Worm (Caenorhabditis elegans) whole organism, young adult: ENCODE results near the gene sti-1.

Experiments used
- B0336.3 ChIP-seq: fragments of 200-800 bp; sonication (Bioruptor generic); IDR thresholded peaks from 2 replicates; pipeline ENCODE4 v1.3.6; 2022; ENCODE audit warnings: missing genetic modification characterization, missing compliant biosample characterization
- C17E4.6 ChIP-seq: fragments of 200-800 bp; sonication (Bioruptor generic); IDR thresholded peaks from 2 replicates; pipeline ENCODE4 v1.3.6; 2022; ENCODE audit warnings: missing genetic modification reagents, missing genetic modification characterization, missing compliant biosample characterization
- D2030.7 ChIP-seq: fragments of 200-800 bp; sonication (Bioruptor generic); IDR thresholded peaks from 2 replicates; pipeline ENCODE4 v1.3.6; 2022; ENCODE audit warnings: missing genetic modification reagents, missing genetic modification characterization, missing compliant biosample characterization
- F23B12.7 ChIP-seq: sonication (generic microtip); optimal IDR thresholded peaks from 2 replicates; lab custom pipeline; 2017; ENCODE audit warnings: missing genetic modification characterization, mild to moderate bottlenecking, missing compliant biosample characterization, antibody characterized with exemption, moderate library complexity; ENCODE audit not compliant: insufficient read depth
- F33H1.4 ChIP-seq: fragments of 200-800 bp; sonication (Bioruptor generic); IDR thresholded peaks from 2 replicates; pipeline ENCODE4 v1.3.6; 2022; ENCODE audit warnings: missing genetic modification reagents, missing genetic modification characterization, missing compliant biosample characterization
- F39B2.1 ChIP-seq: fragments of 200-800 bp; sonication (Bioruptor generic); IDR thresholded peaks from 2 replicates; pipeline ENCODE4 v1.3.6; 2022; ENCODE audit warnings: missing genetic modification reagents, missing genetic modification characterization, missing compliant biosample characterization
- F49E8.2 ChIP-seq: sonication (generic microtip); optimal IDR thresholded peaks from 3 replicates; lab custom pipeline; 2017; ENCODE audit warnings: missing genetic modification characterization, mild to moderate bottlenecking, missing compliant biosample characterization, antibody characterized with exemption, moderate library complexity; ENCODE audit not compliant: insufficient read depth
- F52B5.7 ChIP-seq: sonication (generic microtip); optimal IDR thresholded peaks from 2 replicates; lab custom pipeline; 2016; ENCODE audit warnings: mild to moderate bottlenecking, missing genetic modification characterization, missing compliant biosample characterization
- Y56A3A.18 ChIP-seq: fragments of 200-800 bp; sonication (Bioruptor generic); IDR thresholded peaks from 2 replicates; pipeline ENCODE4 v1.3.6; 2022; ENCODE audit warnings: missing genetic modification reagents, missing genetic modification characterization, missing compliant biosample characterization
- Y79H2A.3 ChIP-seq: fragments of 200-800 bp; sonication (Bioruptor generic); conservative IDR thresholded peaks from 2 replicates; pipeline ENCODE4 v1.3.6; 2022; ENCODE audit warnings: missing genetic modification reagents, missing genetic modification characterization, missing compliant biosample characterization
- Y95B8A.8 ChIP-seq: fragments of 200-800 bp; sonication (Bioruptor generic); IDR thresholded peaks from 2 replicates; pipeline ENCODE4 v1.3.6; 2022; ENCODE audit warnings: missing genetic modification reagents, missing genetic modification characterization, missing compliant biosample characterization
- akir-1 ChIP-seq: fragments of 200-800 bp; sonication (Bioruptor generic); optimal IDR thresholded peaks from 2 replicates; lab custom pipeline; 2018; ENCODE audit warnings: mild to moderate bottlenecking, missing genetic modification characterization, moderate library complexity, missing compliant biosample characterization
- aptf-3 ChIP-seq: fragments of 200-800 bp; sonication (Bioruptor generic); IDR thresholded peaks from 2 replicates; pipeline ENCODE4 v1.3.6; 2022; ENCODE audit warnings: missing genetic modification characterization, missing compliant biosample characterization
- atf-7 ChIP-seq: sonication (generic microtip); optimal IDR thresholded peaks from 2 replicates; lab custom pipeline; 2017; ENCODE audit warnings: mild to moderate bottlenecking, missing genetic modification characterization, missing compliant biosample characterization
- athp-1 ChIP-seq: sonication (generic microtip); optimal IDR thresholded peaks from 2 replicates; lab custom pipeline; 2017; ENCODE audit warnings: mild to moderate bottlenecking, missing genetic modification characterization, missing compliant biosample characterization
- attf-3 ChIP-seq: fragments of 200-800 bp; sonication (Bioruptor generic); conservative IDR thresholded peaks from 2 replicates; pipeline ENCODE4 v1.3.6; 2022; ENCODE audit warnings: missing genetic modification reagents, missing genetic modification characterization, missing compliant biosample characterization
- attf-5 ChIP-seq: fragments of 200-800 bp; sonication (Bioruptor generic); optimal IDR thresholded peaks from 2 replicates; lab custom pipeline; 2018; ENCODE audit warnings: mild to moderate bottlenecking, missing genetic modification characterization, missing compliant biosample characterization
- bed-1 ChIP-seq: fragments of 200-800 bp; sonication (Bioruptor generic); IDR thresholded peaks from 2 replicates; pipeline ENCODE4 v1.3.6; 2022; ENCODE audit warnings: missing genetic modification reagents, missing genetic modification characterization, missing compliant biosample characterization
- bed-2 ChIP-seq: fragments of 200-800 bp; sonication (Bioruptor generic); IDR thresholded peaks from 2 replicates; pipeline ENCODE4 v1.3.6; 2022; ENCODE audit warnings: missing genetic modification reagents, missing genetic modification characterization, missing compliant biosample characterization
- cebp-1 ChIP-seq, 2 experiments: fragments of 200-800 bp in 1 of 2; sonication (Bioruptor generic) in 1 of 2; sonication (generic microtip) in 1 of 2; IDR thresholded peaks in 1 of 2; optimal IDR thresholded peaks in 1 of 2; 2 replicates each; pipeline versions ENCODE4 v1.3.6 to Lab custom; 2017 to 2022; ENCODE audit warnings: missing compliant biosample characterization in 2 of 2, missing genetic modification characterization in 2 of 2, mild to moderate bottlenecking in 1 of 2, missing genetic modification reagents in 1 of 2, moderate library complexity in 1 of 2
- ceh-79 ChIP-seq: sonication (generic microtip); optimal IDR thresholded peaks from 2 replicates; lab custom pipeline; 2017; ENCODE audit warnings: mild to moderate bottlenecking, missing genetic modification characterization, missing compliant biosample characterization
- ceh-91 ChIP-seq: fragments of 200-800 bp; sonication (Bioruptor generic); IDR thresholded peaks from 2 replicates; pipeline ENCODE4 v1.3.6; 2022; ENCODE audit warnings: missing genetic modification reagents, missing genetic modification characterization, missing compliant biosample characterization
- dox-1 ChIP-seq: fragments of 200-800 bp; sonication (Bioruptor generic); IDR thresholded peaks from 2 replicates; pipeline ENCODE4 v1.3.6; 2022; ENCODE audit warnings: missing genetic modification reagents, missing genetic modification characterization, missing compliant biosample characterization
- dpff-1 ChIP-seq: sonication (generic microtip); optimal IDR thresholded peaks from 2 replicates; lab custom pipeline; 2017; ENCODE audit warnings: mild to moderate bottlenecking, missing genetic modification characterization, missing compliant biosample characterization
- dpl-1 ChIP-seq: fragments of 150-350 bp; optimal IDR thresholded peaks from 2 replicates; lab custom pipeline; 2014; ENCODE audit warnings: missing biosample characterization, missing genetic modification reagents, missing genetic modification characterization
- ekl-4 ChIP-seq: fragments of 200-800 bp; sonication (Bioruptor generic); IDR thresholded peaks from 2 replicates; pipeline ENCODE4 v1.3.6; 2022; ENCODE audit warnings: missing genetic modification reagents, missing genetic modification characterization, missing compliant biosample characterization
- ets-4 ChIP-seq: fragments of 200-800 bp; sonication (Bioruptor generic); optimal IDR thresholded peaks from 2 replicates; lab custom pipeline; 2018; ENCODE audit warnings: mild to moderate bottlenecking, missing genetic modification characterization, missing compliant biosample characterization
- gei-17 ChIP-seq: fragments of 200-800 bp; sonication (Bioruptor generic); optimal IDR thresholded peaks from 2 replicates; lab custom pipeline; 2018; ENCODE audit warnings: mild to moderate bottlenecking, missing genetic modification characterization, missing compliant biosample characterization
- hsf-1 ChIP-seq: fragments of 200-800 bp; sonication (Bioruptor generic); IDR thresholded peaks from 2 replicates; pipeline ENCODE4 v1.3.6; 2022; ENCODE audit warnings: missing genetic modification reagents, missing genetic modification characterization, missing compliant biosample characterization
- lin-26 ChIP-seq: fragments of 200-800 bp; sonication (Bioruptor generic); IDR thresholded peaks from 2 replicates; pipeline ENCODE4 v1.3.6; 2022; ENCODE audit warnings: missing genetic modification reagents, missing genetic modification characterization, missing compliant biosample characterization
- lin-35 ChIP-seq, 3 experiments: fragments of 150-350 bp in 2 of 3; sonication (generic microtip) in 1 of 3; optimal IDR thresholded peaks; 2 replicates each; lab custom pipeline; 2014 to 2018; ENCODE audit warnings: missing biosample characterization in 3 of 3, missing genetic modification characterization in 3 of 3, missing genetic modification reagents in 3 of 3
- lin-54 ChIP-seq: fragments of 200-800 bp; sonication (Bioruptor generic); optimal IDR thresholded peaks from 2 replicates; lab custom pipeline; 2018; ENCODE audit warnings: mild to moderate bottlenecking, missing genetic modification characterization, missing compliant biosample characterization
- lsy-27 ChIP-seq: sonication (generic microtip); optimal IDR thresholded peaks from 2 replicates; lab custom pipeline; 2017; ENCODE audit warnings: missing genetic modification characterization, mild to moderate bottlenecking, missing compliant biosample characterization, antibody characterized with exemption, missing genotype, borderline replicate concordance; ENCODE audit not compliant: insufficient read depth
- madf-3 ChIP-seq: fragments of 200-800 bp; sonication (Bioruptor generic); IDR thresholded peaks from 2 replicates; pipeline ENCODE4 v1.3.6; 2022; ENCODE audit warnings: missing genetic modification reagents, missing genetic modification characterization, missing compliant biosample characterization
- madf-6 ChIP-seq: fragments of 200-800 bp; sonication (Bioruptor generic); IDR thresholded peaks from 2 replicates; pipeline ENCODE4 v1.3.6; 2022; ENCODE audit warnings: missing genetic modification reagents, missing genetic modification characterization, missing compliant biosample characterization
- nfya-2 ChIP-seq: fragments of 200-800 bp; sonication (Bioruptor generic); IDR thresholded peaks from 2 replicates; pipeline ENCODE4 v1.3.6; 2022; ENCODE audit warnings: missing genetic modification reagents, missing genetic modification characterization, missing compliant biosample characterization
- nfyb-1 ChIP-seq: fragments of 200-800 bp; sonication (Bioruptor generic); IDR thresholded peaks from 2 replicates; pipeline ENCODE4 v1.3.6; 2022; ENCODE audit warnings: missing genetic modification reagents, missing genetic modification characterization, missing compliant biosample characterization
- nhr-179 ChIP-seq: sonication (generic microtip); optimal IDR thresholded peaks from 2 replicates; lab custom pipeline; 2016; ENCODE audit warnings: mild to moderate bottlenecking, missing genetic modification characterization, missing compliant biosample characterization
- nhr-80 ChIP-seq: sonication (generic microtip); optimal IDR thresholded peaks from 2 replicates; lab custom pipeline; 2016; ENCODE audit warnings: missing genetic modification characterization, missing compliant biosample characterization
- rpc-1 ChIP-seq, 2 experiments: fragments of 150-350 bp in 1 of 2; sonication (generic microtip) in 1 of 2; optimal IDR thresholded peaks; 2 replicates each; lab custom pipeline; 2014 to 2018; ENCODE audit warnings: missing biosample characterization in 1 of 2, missing genetic modification characterization in 1 of 2, missing genetic modification reagents in 1 of 2, missing genotype in 1 of 2
- sea-2 ChIP-seq: fragments of 200-800 bp; sonication (Bioruptor generic); IDR thresholded peaks from 2 replicates; pipeline ENCODE4 v1.3.6; 2022; ENCODE audit warnings: missing genetic modification characterization, missing compliant biosample characterization
- snpc-1.1 ChIP-seq: sonication (generic microtip); optimal IDR thresholded peaks from 2 replicates; lab custom pipeline; 2017; ENCODE audit warnings: missing genetic modification characterization, mild to moderate bottlenecking, missing compliant biosample characterization, antibody characterized with exemption, moderate library complexity, missing genotype, missing genetic modification reagents; ENCODE audit not compliant: insufficient read depth
- somi-1 ChIP-seq: fragments of 200-800 bp; sonication (Bioruptor generic); optimal IDR thresholded peaks from 2 replicates; lab custom pipeline; 2018; ENCODE audit warnings: mild to moderate bottlenecking, missing genetic modification characterization, missing compliant biosample characterization
- sptf-2 ChIP-seq: fragments of 200-800 bp; sonication (Bioruptor generic); optimal IDR thresholded peaks from 2 replicates; lab custom pipeline; 2018; ENCODE audit warnings: mild to moderate bottlenecking, missing genetic modification characterization, missing compliant biosample characterization
- ztf-25 ChIP-seq: fragments of 200-800 bp; sonication (Bioruptor generic); IDR thresholded peaks from 2 replicates; pipeline ENCODE4 v1.3.6; 2022; ENCODE audit warnings: missing genetic modification reagents, missing genetic modification characterization, missing compliant biosample characterization

sti-1 gene

DNA sequence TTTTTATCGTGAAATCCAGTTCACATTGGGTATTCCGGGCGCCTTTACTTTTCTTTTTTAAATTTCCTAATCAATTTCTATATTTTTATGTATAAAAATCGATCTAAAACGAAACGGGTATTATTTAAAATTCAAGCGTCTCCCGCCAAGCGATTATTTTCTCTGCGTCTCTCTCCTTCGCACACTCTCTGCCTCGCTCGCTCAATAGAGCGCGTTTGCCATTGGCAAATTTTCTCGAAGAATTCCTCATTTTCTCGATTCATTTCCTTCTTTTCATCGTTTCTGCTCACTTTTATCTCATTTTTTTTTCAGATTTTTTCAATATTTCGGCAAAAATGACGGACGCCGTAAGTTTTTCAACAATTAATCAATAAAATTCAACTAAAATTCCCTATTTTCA lies at the start of gene sti-1 (continued):
- peak; percentile 67; the same call in 1 of the 2 replicates for TF ChIP-seq ekl-4 (GFP tag; lab: Robert Waterston, UW)
- TF ChIP-seq madf-6 (GFP tag; lab: Robert Waterston, UW), result peak; percentile 72
- peak; percentile 85 for TF ChIP-seq D2030.7 (GFP tag; lab: Robert Waterston, UW)

ce11 chrV:723895-724352 lies 49.4 kb upstream of the sti-1 start, which contains the start of gene fbxb-72:
Gene fbxb-72, minus strand, starts transcription at chrV:723952.
- TF ChIP-seq madf-3 (GFP tag; lab: Robert Waterston, UW) (0 out of 2 replicates have a peak, but pooled peaks have one; percentile 9), rpc-1 (optimal IDR thresholded peaks at IDR 0.05; lab: Kevin White, UChicago) (no peak), rpc-1 (tag; optimal IDR thresholded peaks at IDR 0.05; lab: Kevin White, UChicago) (no peak), nhr-80 (tag; lab: Kevin White, UChicago) (peak; percentile 39), attf-3 (GFP tag; lab: Robert Waterston, UW) (no peak), ceh-91 (no peak), dox-1 (GFP tag; lab: Robert Waterston, UW) (no peak), ets-4 (no peak), attf-5 (peak; percentile 29), gei-17 (GFP tag; lab: Kevin White, UChicago) (peak; percentile 38), atf-7 (tag; lab: Kevin White, UChicago) (peak; percentile 66), snpc-1.1 (no peak), F39B2.1 (GFP tag; lab: Robert Waterston, UW) (no peak), C17E4.6 (GFP tag; lab: Robert Waterston, UW) (no peak), F49E8.2 (tag; lab: Kevin White, UChicago) (no peak), F33H1.4 (GFP tag; lab: Robert Waterston, UW) (no peak), dpff-1 (tag; lab: Kevin White, UChicago) (no peak), nfyb-1 (peak; percentile 88), sptf-2 (GFP tag; lab: Kevin White, UChicago) (no peak), Y95B8A.8 (GFP tag; lab: Robert Waterston, UW) (peak; percentile 81; the same call in 1 of the 2 replicates), akir-1 (GFP tag; lab: Kevin White, UChicago) (peak; percentile 25), nhr-179 (no peak), F52B5.7 (tag; lab: Kevin White, UChicago) (peak; percentile 84), lsy-27 (tag; lab: Kevin White, UChicago) (no peak), D2030.7 (GFP tag; lab: Robert Waterston, UW) (no peak), somi-1 (GFP tag; lab: Kevin White, UChicago) (peak; percentile 73), B0336.3 (peak; percentile 77), sea-2 (GFP tag; lab: Robert Waterston, UW) (0 out of 2 replicates have a peak, but pooled peaks have one; percentile 9), ekl-4 (GFP tag; lab: Robert Waterston, UW) (no peak), lin-35 (GFP tag; optimal IDR thresholded peaks at IDR 0.05; lab: Kevin White, UChicago) (peak in 1 of 3 experiments; percentile 77), Y79H2A.3 (GFP tag; lab: Robert Waterston, UW) (peak; percentile 85), athp-1 (tag; lab: Kevin White, UChicago) (peak; percentile 74), hsf-1 (peak; percentile 23; the same call in 1 of the 2 replicates), Y56A3A.18 (peak; percentile 81; the same call in 1 of the 2 replicates), ceh-79 (tag; lab: Kevin White, UChicago) (no peak), dpl-1 (GFP tag; lab: Kevin White, UChicago) (no peak), aptf-3 (no peak), cebp-1 (GFP tag; IDR thresholded peaks at IDR 0.05; lab: Robert Waterston, UW) (peak; percentile 73), cebp-1 (tag; optimal IDR thresholded peaks at IDR 0.05; lab: Kevin White, UChicago) (peak; percentile 89), nfya-2 (no peak), F23B12.7 (peak; percentile 88), bed-2 (GFP tag; lab: Robert Waterston, UW) (no peak), lin-54 (GFP tag; lab: Kevin White, UChicago) (no peak), ztf-25 (GFP tag; lab: Robert Waterston, UW) (no peak), bed-1 (GFP tag; lab: Robert Waterston, UW) (no peak), lin-26 (GFP tag; lab: Robert Waterston, UW) (peak; percentile 32; the same call in 1 of the 2 replicates)
